Fruit fly (Drosophila melanogaster) whole organism, prepupa: ENCODE measurements around the gene Osi15.

Source experiments
- CG1621 ChIP-seq: fragments of 200-800 bp; sonication (Bioruptor generic); optimal IDR thresholded peaks from 3 replicates; lab custom pipeline; 2018; ENCODE audit warnings: missing biosample characterization, mild to moderate bottlenecking, missing genetic modification characterization
- CG16779 ChIP-seq: fragments of 200-800 bp; sonication (Bioruptor generic); optimal IDR thresholded peaks from 3 replicates; lab custom pipeline; 2017; ENCODE audit warnings: missing biosample characterization, mild to moderate bottlenecking, missing genetic modification characterization
- CG31627 ChIP-seq: fragments of 200-800 bp; sonication (Bioruptor generic); optimal IDR thresholded peaks from 3 replicates; lab custom pipeline; 2016; ENCODE audit warnings: missing biosample characterization, missing genetic modification characterization
- CG32006 ChIP-seq: fragments of 200-800 bp; sonication (Bioruptor generic); optimal IDR thresholded peaks from 3 replicates; lab custom pipeline; 2017; ENCODE audit warnings: missing biosample characterization, mild to moderate bottlenecking, missing genetic modification characterization
- CG4318 ChIP-seq: fragments of 200-800 bp; sonication (Bioruptor generic); optimal IDR thresholded peaks from 3 replicates; lab custom pipeline; 2017; ENCODE audit warnings: missing biosample characterization, mild to moderate bottlenecking, missing genetic modification characterization
- CG6276 ChIP-seq: fragments of 200-800 bp; sonication (Bioruptor generic); optimal IDR thresholded peaks from 2 replicates; lab custom pipeline; 2017; ENCODE audit warnings: missing biosample characterization, mild to moderate bottlenecking, missing genetic modification characterization
- CG6854 ChIP-seq: fragments of 200-800 bp; sonication (Bioruptor generic); optimal IDR thresholded peaks from 2 replicates; lab custom pipeline; 2017; ENCODE audit warnings: missing biosample characterization, mild to moderate bottlenecking, missing genetic modification characterization
- CG8119 ChIP-seq: fragments of 200-800 bp; sonication (Bioruptor generic); IDR thresholded peaks from 3 replicates; pipeline ENCODE4 v1.3.6; 2022; ENCODE audit warnings: missing biosample characterization, missing genetic modification characterization
- CG8632 ChIP-seq: fragments of 200-800 bp; sonication (Bioruptor generic); optimal IDR thresholded peaks from 3 replicates; lab custom pipeline; 2016; ENCODE audit warnings: missing biosample characterization, missing genetic modification characterization
- Eip75B ChIP-seq: fragments of 200-800 bp; sonication (Bioruptor generic); optimal IDR thresholded peaks from 3 replicates; lab custom pipeline; 2016; ENCODE audit warnings: missing biosample characterization, missing genetic modification characterization
- Eip78C ChIP-seq: fragments of 200-800 bp; sonication (Bioruptor generic); peaks from one replicate; lab custom pipeline; 2016; ENCODE audit warnings: missing biosample characterization, missing genetic modification characterization
- Eip93F ChIP-seq: fragments of 200-800 bp; sonication (Bioruptor generic); optimal IDR thresholded peaks from 2 replicates; lab custom pipeline; 2016; ENCODE audit warnings: missing biosample characterization, mild to moderate bottlenecking, missing genetic modification characterization
- Ets21C ChIP-seq: fragments of 200-800 bp; sonication (Bioruptor generic); optimal IDR thresholded peaks from 3 replicates; lab custom pipeline; 2016; ENCODE audit warnings: missing biosample characterization, missing genetic modification characterization
- Ets96B ChIP-seq: fragments of 200-800 bp; optimal IDR thresholded peaks from 2 replicates; lab custom pipeline; 2019; ENCODE audit warnings: missing biosample characterization, mild to moderate bottlenecking, missing genetic modification characterization, moderate library complexity
- Gug ChIP-seq: fragments of 200-800 bp; sonication (Bioruptor generic); IDR thresholded peaks from 2 replicates; pipeline ENCODE4 v1.3.6; 2022; ENCODE audit warnings: missing biosample characterization, missing genetic modification characterization
- Hr4 ChIP-seq: fragments of 200-800 bp; sonication (Bioruptor generic); optimal IDR thresholded peaks from 3 replicates; lab custom pipeline; 2016; ENCODE audit warnings: missing biosample characterization, missing genetic modification characterization
- Lpt ChIP-seq: fragments of 200-800 bp; sonication (Bioruptor generic); optimal IDR thresholded peaks from 3 replicates; lab custom pipeline; 2016; ENCODE audit warnings: missing biosample characterization, missing genetic modification characterization
- Sox102F ChIP-seq: fragments of 200-800 bp; sonication (Bioruptor generic); optimal IDR thresholded peaks from 2 replicates; lab custom pipeline; 2016; ENCODE audit warnings: missing biosample characterization, mild to moderate bottlenecking, missing genetic modification characterization
- Sox15 ChIP-seq: fragments of 200-800 bp; sonication (Bioruptor generic); optimal IDR thresholded peaks from 3 replicates; lab custom pipeline; 2016; ENCODE audit warnings: missing biosample characterization, missing genetic modification characterization
- achi ChIP-seq: fragments of 200-800 bp; sonication (Bioruptor generic); optimal IDR thresholded peaks from 3 replicates; lab custom pipeline; 2016; ENCODE audit warnings: missing biosample characterization, missing genetic modification characterization
- acj6 ChIP-seq: fragments of 200-800 bp; sonication (Bioruptor generic); optimal IDR thresholded peaks from 3 replicates; lab custom pipeline; 2016; ENCODE audit warnings: missing biosample characterization, missing genetic modification characterization
- eg ChIP-seq: fragments of 200-800 bp; sonication (Bioruptor generic); IDR thresholded peaks from 3 replicates; pipeline ENCODE4 v1.3.6; 2022; ENCODE audit warnings: missing biosample characterization, missing genetic modification characterization
- esn ChIP-seq: fragments of 200-800 bp; sonication (Bioruptor generic); optimal IDR thresholded peaks from 2 replicates; lab custom pipeline; 2016; ENCODE audit warnings: missing biosample characterization, mild to moderate bottlenecking, missing genetic modification characterization, moderate library complexity
- fkh ChIP-seq: fragments of 200-800 bp; sonication (Bioruptor generic); optimal IDR thresholded peaks from 3 replicates; lab custom pipeline; 2017; ENCODE audit warnings: missing biosample characterization, mild to moderate bottlenecking, missing genetic modification characterization, moderate library complexity
- lz ChIP-seq: fragments of 200-800 bp; sonication (Bioruptor generic); optimal IDR thresholded peaks from 3 replicates; lab custom pipeline; 2016; ENCODE audit warnings: missing biosample characterization, missing genetic modification characterization
- svp ChIP-seq: fragments of 200-800 bp; sonication (Bioruptor generic); peaks from one replicate; lab custom pipeline; 2016; ENCODE audit warnings: missing biosample characterization, missing genetic modification characterization
- topi ChIP-seq: fragments of 200-800 bp; sonication (Bioruptor generic); optimal IDR thresholded peaks from 3 replicates; lab custom pipeline; 2016; ENCODE audit warnings: missing biosample characterization, missing genetic modification characterization

Gene Osi15

DNA sequence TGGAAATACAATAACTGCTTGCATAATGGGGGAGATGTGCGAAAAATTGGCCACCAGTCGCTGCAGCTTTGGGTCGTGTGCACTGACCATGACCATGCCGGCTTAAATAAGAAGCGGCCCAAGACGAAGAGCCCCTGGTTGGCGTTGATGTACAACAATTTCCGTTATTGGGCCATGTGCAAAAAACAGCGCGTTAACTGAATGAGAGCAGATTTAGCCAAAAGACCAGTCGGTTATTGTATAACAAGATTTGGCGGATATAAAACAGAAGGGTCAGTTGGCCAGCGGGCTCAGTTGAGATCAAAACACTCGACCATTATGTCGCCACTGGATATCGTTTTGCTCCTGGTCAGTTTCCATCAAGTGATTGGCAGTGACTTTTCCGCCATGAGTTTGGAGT lies 37.9 kb upstream of the Osi15 start, which contains the start of gene Osi10a:
Osi10a (plus strand) TSS at position 301 of the 400 bp plus-strand sequence.
- TF ChIP-seq CG31627 (no peak), achi (GFP tag; lab: Kevin White, UChicago) (no peak), esn (GFP tag; lab: Kevin White, UChicago) (no peak)

dm6 chr3R:6265890-6266289 lies 35.7 kb upstream of the Osi15 start, which contains the start of gene Osi10b:
Gene Osi10b, plus strand, starts transcription at chr3R:6266190.
- TF ChIP-seq Ets96B (tag; lab: Kevin White, UChicago) (no peak), CG8119 (GFP tag; lab: Robert Waterston, UW) (no peak), Eip75B (GFP tag; lab: Kevin White, UChicago) (no peak), svp (GFP tag; lab: Kevin White, UChicago) (no peak)

- TF ChIP-seq Eip78C (GFP tag; lab: Kevin White, UChicago) (peak; percentile 10), CG4318 (GFP tag; lab: Kevin White, UChicago) (no peak)
Observed at dm6 chr3R:6268657-6269056, 32.9 kb upstream of the Osi15 start, which contains the start of gene Osi11. Gene Osi11, minus strand, starts transcription at chr3R:6268757.

dm6 chr3R:6269986-6270385 lies 31.6 kb upstream of the Osi15 start:
- no peak for TF ChIP-seq Sox15
- peak; percentile 60 for TF ChIP-seq CG6276 (GFP tag; lab: Kevin White, UChicago)
- no peak for TF ChIP-seq topi (GFP tag; lab: Kevin White, UChicago)
- 0 out of 3 replicates have a peak, but pooled peaks have one; percentile 33 for TF ChIP-seq eg (GFP tag; lab: Robert Waterston, UW)
- TF ChIP-seq CG6854 (GFP tag; lab: Kevin White, UChicago): no peak
- TF ChIP-seq fkh (GFP tag; lab: Kevin White, UChicago): no peak

DNA sequence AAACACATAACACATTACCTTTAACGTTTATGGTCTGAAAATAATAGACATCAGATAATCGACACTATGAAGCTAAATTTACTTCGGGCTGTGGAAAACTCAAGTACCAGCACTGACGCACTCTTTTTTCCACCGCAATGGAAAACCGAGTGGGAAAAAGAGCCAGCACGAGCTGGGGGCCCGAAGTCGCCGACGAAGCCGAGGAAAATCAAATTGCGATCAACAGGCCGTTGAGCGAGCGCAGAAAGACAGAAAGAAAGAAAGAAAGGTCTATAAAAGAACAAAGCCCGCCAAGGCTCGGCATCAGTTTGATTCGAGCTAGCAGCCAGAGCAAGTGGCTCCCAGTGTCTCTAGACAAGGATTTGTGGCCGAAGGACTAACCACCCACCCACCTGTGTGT lies 23.4 kb upstream of the Osi15 start, which contains the start of gene Osi12:
Osi12 (plus strand) TSS at position 301 of the 400 bp plus-strand sequence.
- TF ChIP-seq CG32006 (GFP tag; lab: Kevin White, UChicago) (peak; percentile 19), acj6 (GFP tag; lab: Kevin White, UChicago) (no peak)

DNA sequence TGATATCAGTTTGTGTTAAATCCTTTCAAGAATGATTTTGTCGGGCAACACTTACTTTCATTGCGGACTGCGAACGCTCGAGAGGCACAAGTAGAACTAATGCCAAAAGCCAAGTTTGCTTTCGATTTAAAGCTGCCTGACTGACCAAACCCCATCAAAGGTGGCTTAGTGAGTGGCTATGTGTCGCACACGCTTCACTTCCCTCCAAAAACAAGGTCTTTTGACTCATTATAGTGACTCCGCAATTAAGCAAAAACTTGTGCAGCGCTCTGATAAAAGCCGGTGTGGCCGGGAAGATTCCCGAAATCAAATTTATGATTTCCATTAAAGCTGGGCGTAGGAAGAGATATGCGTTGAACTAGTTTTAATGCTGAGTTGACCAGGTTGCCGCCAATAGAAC lies 16.5 kb upstream of the Osi15 start, which contains the start of gene CG15597:
CG15597 (minus strand) TSS at position 101 of the 400 bp plus-strand sequence.
- TF ChIP-seq Sox102F (GFP tag; lab: Kevin White, UChicago): no peak
- TF ChIP-seq Gug: no peak
- no peak for TF ChIP-seq CG31627
- TF ChIP-seq fkh (GFP tag; lab: Kevin White, UChicago): no peak
- TF ChIP-seq Hr4 (GFP tag; lab: Kevin White, UChicago): no peak
- no peak for TF ChIP-seq lz
- no peak for TF ChIP-seq Eip93F (GFP tag; lab: Kevin White, UChicago)
- no peak for TF ChIP-seq Sox15
- no peak for TF ChIP-seq CG8632
- no peak for TF ChIP-seq Lpt (GFP tag; lab: Kevin White, UChicago)
- no peak for TF ChIP-seq Ets21C (GFP tag; lab: Kevin White, UChicago)
- TF ChIP-seq CG32006 (GFP tag; lab: Kevin White, UChicago): no peak
- TF ChIP-seq CG16779 (tag; lab: Kevin White, UChicago): no peak

- TF ChIP-seq CG8632 (no peak), svp (GFP tag; lab: Kevin White, UChicago) (peak; percentile 15), CG6854 (GFP tag; lab: Kevin White, UChicago) (no peak)
Observed at dm6 chr3R:6287433-6287832, 14.2 kb upstream of the Osi15 start, which contains the start of gene CG15594. Gene CG15594, plus strand, starts transcription at chr3R:6287733.

- TF ChIP-seq achi (GFP tag; lab: Kevin White, UChicago) (no peak), CG1621 (no peak)
Observed at dm6 chr3R:6290289-6290688, 11.3 kb upstream of the Osi15 start.
